Worm (Caenorhabditis elegans) whole organism, L4 larva: ENCODE measurements around the gene W08E12.5.

Experiments used
- D1046.2 ChIP-seq: fragments of 200-800 bp; sonication (Bioruptor generic); IDR thresholded peaks from 2 replicates; pipeline ENCODE4 v1.3.6; 2022; ENCODE audit warnings: missing genetic modification characterization, missing compliant biosample characterization
- F37D6.2 ChIP-seq: sonication (generic microtip); optimal IDR thresholded peaks from 2 replicates; lab custom pipeline; 2016; ENCODE audit warnings: mild to moderate bottlenecking, missing genetic modification characterization, missing compliant biosample characterization
- F49E8.2 ChIP-seq: sonication (generic microtip); optimal IDR thresholded peaks from 2 replicates; lab custom pipeline; 2016; ENCODE audit warnings: missing compliant biosample characterization, mild to moderate bottlenecking, missing genetic modification characterization, borderline replicate concordance
- R02D3.7 ChIP-seq: fragments of 150-350 bp; sonication (generic microtip); optimal IDR thresholded peaks from 3 replicates; lab custom pipeline; 2014; ENCODE audit warnings: missing biosample characterization, missing genetic modification characterization
- T26A8.4 ChIP-seq: fragments of 200-800 bp; sonication (Bioruptor generic); IDR thresholded peaks from 2 replicates; pipeline ENCODE4 v1.3.6; 2022; ENCODE audit warnings: missing genetic modification characterization, missing compliant biosample characterization
- Y5F2A.4 ChIP-seq: fragments of 200-800 bp; sonication (Bioruptor generic); optimal IDR thresholded peaks from 2 replicates; lab custom pipeline; 2018; ENCODE audit warnings: mild to moderate bottlenecking, missing genetic modification characterization, missing compliant biosample characterization
- Y75B8A.6 ChIP-seq: fragments of 200-800 bp; sonication (Bioruptor generic); IDR thresholded peaks from 2 replicates; pipeline ENCODE4 v1.3.6; 2022; ENCODE audit warnings: missing genetic modification reagents, missing genetic modification characterization, missing compliant biosample characterization
- aha-1 ChIP-seq: fragments of 150-350 bp; peaks from one replicate; lab custom pipeline; 2014; ENCODE audit warnings: missing biosample characterization, missing genetic modification characterization
- arid-1 ChIP-seq: fragments of 200-800 bp; sonication (Bioruptor generic); conservative IDR thresholded peaks from 2 replicates; pipeline ENCODE4 v1.3.6; 2022; ENCODE audit warnings: missing genetic modification reagents, missing genetic modification characterization, missing compliant biosample characterization
- ceh-20 ChIP-seq: fragments of 200-800 bp; sonication (Bioruptor generic); IDR thresholded peaks from 2 replicates; pipeline ENCODE4 v1.3.6; 2022; ENCODE audit warnings: missing genetic modification reagents, missing genetic modification characterization, missing compliant biosample characterization
- ceh-28 ChIP-seq: fragments of 150-350 bp; optimal IDR thresholded peaks from 2 replicates; lab custom pipeline; 2014; ENCODE audit warnings: missing biosample characterization, missing genetic modification reagents, missing genetic modification characterization
- ceh-32 ChIP-seq: sonication (generic microtip); optimal IDR thresholded peaks from 2 replicates; lab custom pipeline; 2016; ENCODE audit warnings: mild to moderate bottlenecking, missing genetic modification characterization, missing compliant biosample characterization; ENCODE audit not compliant: poor library complexity
- ceh-44 ChIP-seq: fragments of 200-800 bp; sonication (Bioruptor generic); IDR thresholded peaks from 2 replicates; pipeline ENCODE4 v1.3.6; 2022; ENCODE audit warnings: missing genetic modification reagents, missing genetic modification characterization, missing compliant biosample characterization
- cey-2 ChIP-seq: sonication (generic microtip); optimal IDR thresholded peaks from 3 replicates; lab custom pipeline; 2017; ENCODE audit warnings: missing genetic modification characterization, mild to moderate bottlenecking, missing compliant biosample characterization, antibody characterized with exemption, borderline replicate concordance; ENCODE audit not compliant: insufficient read depth
- daf-16 ChIP-seq, 3 experiments: sonication (generic microtip); optimal IDR thresholded peaks; 2 replicates each; lab custom pipeline; 2016 to 2017; ENCODE audit warnings: missing genetic modification characterization in 3 of 3, missing genetic modification reagents in 3 of 3, mild to moderate bottlenecking in 2 of 3, missing compliant biosample characterization in 2 of 3, missing biosample characterization in 1 of 3, moderate library complexity in 1 of 3
- daf-8 ChIP-seq: fragments of 200-800 bp; sonication (Bioruptor generic); IDR thresholded peaks from 2 replicates; pipeline ENCODE4 v1.3.6; 2022; ENCODE audit warnings: missing genetic modification characterization, missing compliant biosample characterization
- dmd-9 ChIP-seq: fragments of 200-800 bp; sonication (Bioruptor generic); IDR thresholded peaks from 2 replicates; pipeline ENCODE4 v1.3.6; 2022; ENCODE audit warnings: missing genetic modification reagents, missing genetic modification characterization, missing compliant biosample characterization
- egl-43 ChIP-seq: fragments of 200-800 bp; sonication (Bioruptor generic); IDR thresholded peaks from 2 replicates; pipeline ENCODE4 v1.3.6; 2022; ENCODE audit warnings: missing genetic modification reagents, missing genetic modification characterization, missing compliant biosample characterization
- fkh-10 ChIP-seq: fragments of 150-350 bp; optimal IDR thresholded peaks from 2 replicates; lab custom pipeline; 2014; ENCODE audit warnings: missing biosample characterization, missing genetic modification reagents, missing genetic modification characterization
- gei-8 ChIP-seq: fragments of 200-800 bp; sonication (Bioruptor generic); optimal IDR thresholded peaks from 2 replicates; lab custom pipeline; 2018; ENCODE audit warnings: mild to moderate bottlenecking, missing genetic modification characterization, missing compliant biosample characterization
- hif-1 ChIP-seq, 2 experiments: sonication (generic microtip); optimal IDR thresholded peaks; 2 replicates each; lab custom pipeline; 2016 to 2017; ENCODE audit warnings: missing compliant biosample characterization in 2 of 2, missing genetic modification characterization in 2 of 2, missing genetic modification reagents in 2 of 2, missing genotype in 2 of 2, mild to moderate bottlenecking in 1 of 2
- hmg-1.1 ChIP-seq: fragments of 200-800 bp; sonication (Bioruptor generic); IDR thresholded peaks from 2 replicates; pipeline ENCODE4 v1.3.6; 2022; ENCODE audit warnings: missing genetic modification reagents, missing genetic modification characterization, missing compliant biosample characterization
- jun-1 ChIP-seq: fragments of 150-350 bp; optimal IDR thresholded peaks from 2 replicates; lab custom pipeline; 2014; ENCODE audit warnings: missing biosample characterization, missing genetic modification reagents, missing genetic modification characterization
- lin-1 ChIP-seq: fragments of 200-800 bp; sonication (Bioruptor generic); IDR thresholded peaks from 2 replicates; pipeline ENCODE4 v1.3.6; 2022; ENCODE audit warnings: missing genetic modification reagents, missing genetic modification characterization, missing compliant biosample characterization
- lin-29 ChIP-seq: fragments of 200-800 bp; sonication (Bioruptor generic); IDR thresholded peaks from 2 replicates; pipeline ENCODE4 v1.3.6; 2022; ENCODE audit warnings: missing genetic modification reagents, missing genetic modification characterization, missing compliant biosample characterization
- lin-38 ChIP-seq: fragments of 200-800 bp; sonication (Bioruptor generic); IDR thresholded peaks from 2 replicates; pipeline ENCODE4 v1.3.6; 2022; ENCODE audit warnings: missing genetic modification reagents, missing genetic modification characterization, missing compliant biosample characterization
- lsy-2 ChIP-seq, 2 experiments: fragments of 150-350 bp in 1 of 2; sonication (generic microtip) in 1 of 2; optimal IDR thresholded peaks; 2 replicates each; lab custom pipeline; 2014 to 2017; ENCODE audit warnings: missing biosample characterization in 2 of 2, missing genetic modification characterization in 2 of 2
- mep-1 ChIP-seq: fragments of 150-350 bp; sonication (generic microtip); optimal IDR thresholded peaks from 3 replicates; lab custom pipeline; 2014; ENCODE audit warnings: missing biosample characterization, missing genetic modification characterization
- mes-2 ChIP-seq: sonication (generic microtip); optimal IDR thresholded peaks from 2 replicates; lab custom pipeline; 2016; ENCODE audit warnings: missing genotype, mild to moderate bottlenecking, missing genetic modification characterization, missing compliant biosample characterization; ENCODE audit not compliant: poor library complexity, severe bottlenecking
- mxl-3 ChIP-seq: fragments of 200-800 bp; sonication (Bioruptor generic); optimal IDR thresholded peaks from 2 replicates; lab custom pipeline; 2018; ENCODE audit warnings: mild to moderate bottlenecking, missing genetic modification characterization, missing compliant biosample characterization
- nhr-10 ChIP-seq: fragments of 150-350 bp; optimal IDR thresholded peaks from 2 replicates; lab custom pipeline; 2014; ENCODE audit warnings: missing biosample characterization, missing genetic modification characterization
- nhr-11 ChIP-seq: fragments of 150-350 bp; optimal IDR thresholded peaks from 2 replicates; lab custom pipeline; 2014; ENCODE audit warnings: missing biosample characterization, missing genetic modification characterization
- nhr-111 ChIP-seq: fragments of 200-800 bp; sonication (Bioruptor generic); optimal IDR thresholded peaks from 2 replicates; lab custom pipeline; 2018; ENCODE audit warnings: mild to moderate bottlenecking, missing genetic modification characterization, missing compliant biosample characterization
- nhr-237 ChIP-seq: sonication (generic microtip); optimal IDR thresholded peaks from 2 replicates; lab custom pipeline; 2017; ENCODE audit warnings: missing biosample characterization, missing genetic modification characterization
- nhr-42 ChIP-seq: fragments of 200-800 bp; sonication (Bioruptor generic); IDR thresholded peaks from 2 replicates; pipeline ENCODE4 v1.3.6; 2022; ENCODE audit warnings: missing genetic modification characterization, missing compliant biosample characterization
- nhr-6 ChIP-seq: fragments of 150-350 bp; optimal IDR thresholded peaks from 2 replicates; lab custom pipeline; 2014; ENCODE audit warnings: missing biosample characterization, missing genetic modification characterization
- nhr-77 ChIP-seq: fragments of 150-350 bp; optimal IDR thresholded peaks from 2 replicates; lab custom pipeline; 2014; ENCODE audit warnings: missing biosample characterization, missing genetic modification characterization
- php-3 ChIP-seq: fragments of 200-800 bp; sonication (Bioruptor generic); IDR thresholded peaks from 2 replicates; pipeline ENCODE4 v1.3.6; 2022; ENCODE audit warnings: missing genetic modification reagents, missing genetic modification characterization, missing compliant biosample characterization
- pqm-1 ChIP-seq: sonication (generic microtip); optimal IDR thresholded peaks from 2 replicates; lab custom pipeline; 2017; ENCODE audit warnings: missing biosample characterization, missing genetic modification characterization
- rbr-2 ChIP-seq: sonication (generic microtip); optimal IDR thresholded peaks from 2 replicates; lab custom pipeline; 2016; ENCODE audit warnings: missing genotype, missing genetic modification characterization, missing compliant biosample characterization
- snpc-1.2 ChIP-seq: fragments of 200-800 bp; sonication (Bioruptor generic); IDR thresholded peaks from 2 replicates; pipeline ENCODE4 v1.3.6; 2022; ENCODE audit warnings: missing genetic modification reagents, missing genetic modification characterization, missing compliant biosample characterization
- spr-1 ChIP-seq: sonication (generic microtip); optimal IDR thresholded peaks from 2 replicates; lab custom pipeline; 2016; ENCODE audit warnings: mild to moderate bottlenecking, missing genetic modification characterization, missing compliant biosample characterization
- tag-97 ChIP-seq: fragments of 200-800 bp; sonication (Bioruptor generic); IDR thresholded peaks from 2 replicates; pipeline ENCODE4 v1.3.6; 2022; ENCODE audit warnings: missing genetic modification characterization, missing compliant biosample characterization
- unc-39 ChIP-seq: sonication (generic microtip); optimal IDR thresholded peaks from 2 replicates; lab custom pipeline; 2017; ENCODE audit warnings: missing biosample characterization, missing genetic modification characterization
- vab-7 ChIP-seq: fragments of 200-800 bp; sonication (Bioruptor generic); IDR thresholded peaks from 2 replicates; pipeline ENCODE4 v1.3.6; 2022; ENCODE audit warnings: missing genetic modification reagents, missing genetic modification characterization, missing compliant biosample characterization
- zfp-2 ChIP-seq: sonication (generic microtip); optimal IDR thresholded peaks from 2 replicates; lab custom pipeline; 2016; ENCODE audit warnings: mild to moderate bottlenecking, missing genetic modification characterization, missing compliant biosample characterization
- zip-11 ChIP-seq: fragments of 200-800 bp; sonication (Bioruptor generic); IDR thresholded peaks from 2 replicates; pipeline ENCODE4 v1.3.6; 2022; ENCODE audit warnings: missing genetic modification characterization, missing compliant biosample characterization
- zip-2 ChIP-seq: fragments of 150-350 bp; optimal IDR thresholded peaks from 2 replicates; lab custom pipeline; 2014; ENCODE audit warnings: missing biosample characterization, missing genetic modification characterization
- ztf-7 ChIP-seq: fragments of 150-350 bp; optimal IDR thresholded peaks from 2 replicates; lab custom pipeline; 2014; ENCODE audit warnings: missing biosample characterization, missing genetic modification characterization

W08E12.5 gene

ce11 chrIV:3294553-3295185, 5.9 kb upstream of the W08E12.5 start, which contains the start of gene W08E12.7 (continued):
- TF ChIP-seq arid-1 (GFP tag; lab: Robert Waterston, UW), result peak; percentile 74; the same call in 1 of the 2 replicates
- TF ChIP-seq php-3 (GFP tag; lab: Robert Waterston, UW), result 0 out of 2 replicates have a peak, but pooled peaks have one; percentile 20
- peak; percentile 79 for TF ChIP-seq mxl-3
- peak in 1 of 2 experiments; percentile 68 for TF ChIP-seq daf-16 (GFP tag; optimal IDR thresholded peaks at IDR 0.05; lab: Kevin White, UChicago)
- TF ChIP-seq daf-16 (tag; optimal IDR thresholded peaks at IDR 0.05; lab: Kevin White, UChicago), result peak; percentile 93
- TF ChIP-seq unc-39 (tag; lab: Kevin White, UChicago), result no peak
- TF ChIP-seq nhr-42 (GFP tag; lab: Robert Waterston, UW), result peak; percentile 86; the same call in 1 of the 2 replicates
- TF ChIP-seq ceh-44 (GFP tag; lab: Robert Waterston, UW), result peak; percentile 91
- peak; percentile 96 for TF ChIP-seq mes-2
- TF ChIP-seq ceh-20 (GFP tag; lab: Robert Waterston, UW), result peak; percentile 69; the same call in 1 of the 2 replicates
- TF ChIP-seq D1046.2 (GFP tag; lab: Robert Waterston, UW), result peak; percentile 80; the same call in 1 of the 2 replicates
- no peak for TF ChIP-seq zip-11 (GFP tag; lab: Robert Waterston, UW)
- TF ChIP-seq lin-29 (GFP tag; lab: Robert Waterston, UW), result peak; percentile 71; the same call in 1 of the 2 replicates
- peak; percentile 32 for TF ChIP-seq ceh-28 (tag; lab: Kevin White, UChicago)
- no peak for TF ChIP-seq nhr-10
- peak; percentile 92 for TF ChIP-seq nhr-6 (tag; lab: Kevin White, UChicago)
- peak; percentile 27 to 87 for TF ChIP-seq hif-1 (tag; optimal IDR thresholded peaks at IDR 0.05; lab: Kevin White, UChicago)
- peak; percentile 50 for TF ChIP-seq ztf-7
- TF ChIP-seq aha-1 (tag; lab: Kevin White, UChicago), result peak; percentile 99
- TF ChIP-seq egl-43 (GFP tag; lab: Robert Waterston, UW), result no peak
- no peak for TF ChIP-seq nhr-111 (GFP tag; lab: Kevin White, UChicago)
- peak; percentile 53 for TF ChIP-seq R02D3.7
- TF ChIP-seq vab-7 (GFP tag; lab: Robert Waterston, UW), result peak; percentile 85
- TF ChIP-seq F49E8.2 (tag; lab: Kevin White, UChicago), result peak; percentile 38
- TF ChIP-seq nhr-11 (tag; lab: Kevin White, UChicago), result peak; percentile 95
- peak; percentile 14 for TF ChIP-seq nhr-237 (tag; lab: Kevin White, UChicago)
- TF ChIP-seq Y5F2A.4, result no peak
- peak; percentile 68 for TF ChIP-seq spr-1
- TF ChIP-seq fkh-10 (GFP tag; lab: Kevin White, UChicago), result peak; percentile 77
- TF ChIP-seq jun-1, result peak; percentile 66
- peak; percentile 82 for TF ChIP-seq pqm-1
- peak; percentile 80; the same call in 1 of the 2 replicates for TF ChIP-seq dmd-9 (GFP tag; lab: Robert Waterston, UW)
- TF ChIP-seq cey-2 (tag; lab: Kevin White, UChicago), result no peak
- 0 out of 2 replicates have a peak, but pooled peaks have one; percentile 36 for TF ChIP-seq snpc-1.2 (GFP tag; lab: Robert Waterston, UW)
- TF ChIP-seq lsy-2 (tag; optimal IDR thresholded peaks at IDR 0.05; lab: Kevin White, UChicago), result peak; percentile 90 to 97
- TF ChIP-seq tag-97 (GFP tag; lab: Robert Waterston, UW), result no peak
- peak; percentile 87 for TF ChIP-seq hmg-1.1 (GFP tag; lab: Robert Waterston, UW)
- TF ChIP-seq mep-1 (tag; lab: Kevin White, UChicago), result peak; percentile 98
- TF ChIP-seq lin-1 (GFP tag; lab: Robert Waterston, UW), result no peak
- no peak for TF ChIP-seq daf-8 (GFP tag; lab: Robert Waterston, UW)
- TF ChIP-seq lin-38, result peak; percentile 100
- TF ChIP-seq F37D6.2 (tag; lab: Kevin White, UChicago), result peak; percentile 69
- peak; percentile 39 for TF ChIP-seq zip-2 (tag; lab: Kevin White, UChicago)
- TF ChIP-seq nhr-77 (tag; lab: Kevin White, UChicago), result peak; percentile 98
- no peak for TF ChIP-seq gei-8 (GFP tag; lab: Kevin White, UChicago)
- TF ChIP-seq ceh-32 (tag; lab: Kevin White, UChicago), result no peak
- peak; percentile 91 for TF ChIP-seq rbr-2 (tag; lab: Kevin White, UChicago)
- TF ChIP-seq zfp-2 (tag; lab: Kevin White, UChicago), result peak; percentile 77
- TF ChIP-seq T26A8.4 (GFP tag; lab: Robert Waterston, UW), result no peak
- TF ChIP-seq Y75B8A.6 (GFP tag; lab: Robert Waterston, UW), result no peak
